Worm (Caenorhabditis elegans) whole organism, L2 larva: ENCODE data around the gene K04C2.7.

ENCODE experiments used
- C34F6.9 ChIP-seq: fragments of 150-350 bp; optimal IDR thresholded peaks from 2 replicates; lab custom pipeline; 2014; ENCODE audit warnings: missing biosample characterization, missing genetic modification characterization
- F13H6.1 ChIP-seq: sonication (generic microtip); optimal IDR thresholded peaks from 2 replicates; lab custom pipeline; 2016; ENCODE audit warnings: missing genetic modification characterization, missing compliant biosample characterization
- R02D3.7 ChIP-seq: fragments of 150-350 bp; optimal IDR thresholded peaks from 2 replicates; lab custom pipeline; 2014; ENCODE audit warnings: missing biosample characterization, missing genetic modification characterization
- Y55F3AM.14 ChIP-seq: fragments of 200-800 bp; sonication (Bioruptor generic); optimal IDR thresholded peaks from 2 replicates; lab custom pipeline; 2018; ENCODE audit warnings: mild to moderate bottlenecking, missing genetic modification characterization, missing compliant biosample characterization
- ZK546.5 ChIP-seq: sonication (generic microtip); optimal IDR thresholded peaks from 2 replicates; lab custom pipeline; 2017; ENCODE audit warnings: missing biosample characterization, missing genetic modification characterization
- alr-1 ChIP-seq: fragments of 150-350 bp; optimal IDR thresholded peaks from 2 replicates; lab custom pipeline; 2014; ENCODE audit warnings: missing biosample characterization, missing genetic modification characterization
- aly-2 ChIP-seq: fragments of 150-350 bp; optimal IDR thresholded peaks from 2 replicates; lab custom pipeline; 2014; ENCODE audit warnings: missing biosample characterization, missing genetic modification characterization
- ama-1 ChIP-seq: fragments of 150-350 bp; optimal IDR thresholded peaks from 2 replicates; lab custom pipeline; 2018; ENCODE audit warnings: inconsistent platforms
- blmp-1 ChIP-seq: sonication (generic microtip); optimal IDR thresholded peaks from 2 replicates; lab custom pipeline; 2017; ENCODE audit warnings: missing genetic modification characterization, mild to moderate bottlenecking, missing compliant biosample characterization, antibody characterized with exemption, moderate library complexity; ENCODE audit not compliant: insufficient read depth
- ceh-16 ChIP-seq: fragments of 150-350 bp; optimal IDR thresholded peaks from 2 replicates; lab custom pipeline; 2014; ENCODE audit warnings: missing biosample characterization, missing genetic modification characterization
- ceh-82 ChIP-seq: fragments of 150-350 bp; optimal IDR thresholded peaks from 2 replicates; lab custom pipeline; 2014; ENCODE audit warnings: missing biosample characterization, missing genetic modification characterization
- crh-2 ChIP-seq: sonication (generic microtip); optimal IDR thresholded peaks from 2 replicates; lab custom pipeline; 2017; ENCODE audit warnings: missing biosample characterization, missing genetic modification characterization
- dmd-4 ChIP-seq: sonication (generic microtip); optimal IDR thresholded peaks from 2 replicates; lab custom pipeline; 2017; ENCODE audit warnings: missing biosample characterization, missing genetic modification characterization
- egl-27 ChIP-seq: sonication (generic microtip); optimal IDR thresholded peaks from 3 replicates; lab custom pipeline; 2017; ENCODE audit warnings: missing biosample characterization, missing genetic modification reagents, missing genetic modification characterization
- elt-1 ChIP-seq: fragments of 150-350 bp; optimal IDR thresholded peaks from 2 replicates; lab custom pipeline; 2014; ENCODE audit warnings: missing biosample characterization, missing genetic modification characterization
- elt-3 ChIP-seq: sonication (generic microtip); optimal IDR thresholded peaks from 2 replicates; lab custom pipeline; 2017; ENCODE audit warnings: missing biosample characterization, missing genetic modification characterization
- fos-1 ChIP-seq: fragments of 150-350 bp; optimal IDR thresholded peaks from 2 replicates; lab custom pipeline; 2014; ENCODE audit warnings: missing biosample characterization, missing genetic modification characterization
- gmeb-1 ChIP-seq: fragments of 150-350 bp; optimal IDR thresholded peaks from 2 replicates; lab custom pipeline; 2014; ENCODE audit warnings: missing biosample characterization, missing genetic modification characterization
- lin-39 ChIP-seq: fragments of 150-350 bp; optimal IDR thresholded peaks from 2 replicates; lab custom pipeline; 2014; ENCODE audit warnings: missing biosample characterization, missing genetic modification reagents, missing genetic modification characterization
- lsy-2 ChIP-seq, 2 experiments: fragments of 150-350 bp in 1 of 2; sonication (generic microtip) in 1 of 2; optimal IDR thresholded peaks; 2 replicates each; lab custom pipeline; 2014 to 2017; ENCODE audit warnings: missing biosample characterization in 2 of 2, missing genetic modification characterization in 2 of 2
- mbf-1 ChIP-seq: sonication (generic microtip); optimal IDR thresholded peaks from 2 replicates; lab custom pipeline; 2017; ENCODE audit warnings: missing biosample characterization, missing genetic modification characterization
- mdl-1 ChIP-seq, 2 experiments: fragments of 150-350 bp in 1 of 2; sonication (generic microtip) in 1 of 2; optimal IDR thresholded peaks; 2 replicates each; lab custom pipeline; 2017; ENCODE audit warnings: missing biosample characterization in 2 of 2, missing genetic modification characterization in 2 of 2
- nhr-11 ChIP-seq: fragments of 150-350 bp; optimal IDR thresholded peaks from 2 replicates; lab custom pipeline; 2014; ENCODE audit warnings: missing biosample characterization, missing genetic modification characterization
- nhr-12 ChIP-seq: fragments of 150-350 bp; optimal IDR thresholded peaks from 2 replicates; lab custom pipeline; 2014; ENCODE audit warnings: missing biosample characterization, missing genetic modification characterization
- nhr-129 ChIP-seq: fragments of 150-350 bp; optimal IDR thresholded peaks from 2 replicates; lab custom pipeline; 2014; ENCODE audit warnings: missing biosample characterization, missing genetic modification characterization
- nhr-21 ChIP-seq: fragments of 150-350 bp; optimal IDR thresholded peaks from 2 replicates; lab custom pipeline; 2014; ENCODE audit warnings: missing biosample characterization, missing genetic modification characterization
- nhr-23 ChIP-seq: fragments of 150-350 bp; optimal IDR thresholded peaks from 2 replicates; lab custom pipeline; 2014; ENCODE audit warnings: missing biosample characterization, missing genetic modification reagents, missing genetic modification characterization
- nhr-25 ChIP-seq: fragments of 150-350 bp; sonication (generic microtip); optimal IDR thresholded peaks from 3 replicates; lab custom pipeline; 2014; ENCODE audit warnings: missing biosample characterization, missing genetic modification characterization
- nhr-6 ChIP-seq: fragments of 150-350 bp; optimal IDR thresholded peaks from 2 replicates; lab custom pipeline; 2014; ENCODE audit warnings: missing biosample characterization, missing genetic modification characterization
- nhr-77 ChIP-seq: fragments of 150-350 bp; optimal IDR thresholded peaks from 2 replicates; lab custom pipeline; 2014; ENCODE audit warnings: missing biosample characterization, missing genetic modification characterization
- peb-1 ChIP-seq: fragments of 150-350 bp; optimal IDR thresholded peaks from 2 replicates; lab custom pipeline; 2014; ENCODE audit warnings: missing biosample characterization, missing genetic modification characterization
- sem-4 ChIP-seq: fragments of 150-350 bp; optimal IDR thresholded peaks from 2 replicates; lab custom pipeline; 2014; ENCODE audit warnings: missing biosample characterization, missing genetic modification reagents, missing genetic modification characterization
- skn-1 ChIP-seq: sonication (generic microtip); optimal IDR thresholded peaks from 2 replicates; lab custom pipeline; 2017; ENCODE audit warnings: missing biosample characterization, missing genetic modification characterization
- sma-3 ChIP-seq: sonication (generic microtip); optimal IDR thresholded peaks from 2 replicates; lab custom pipeline; 2016; ENCODE audit warnings: missing genetic modification reagents, missing genetic modification characterization, missing compliant biosample characterization
- sma-9 ChIP-seq, 2 experiments: fragments of 150-350 bp in 1 of 2; sonication (generic microtip) in 1 of 2; optimal IDR thresholded peaks; 2 replicates each; lab custom pipeline; 2014 to 2016; ENCODE audit warnings: missing genetic modification characterization in 2 of 2, mild to moderate bottlenecking in 1 of 2, missing biosample characterization in 1 of 2, missing compliant biosample characterization in 1 of 2, missing genetic modification reagents in 1 of 2, moderate library complexity in 1 of 2
- snpc-4 ChIP-seq: fragments of 150-350 bp; optimal IDR thresholded peaks from 2 replicates; lab custom pipeline; 2014; ENCODE audit warnings: missing biosample characterization, missing genetic modification characterization
- unc-39 ChIP-seq: fragments of 150-350 bp; optimal IDR thresholded peaks from 2 replicates; lab custom pipeline; 2014; ENCODE audit warnings: missing biosample characterization, missing genetic modification characterization
- unc-55 ChIP-seq: fragments of 150-350 bp; sonication (generic microtip); optimal IDR thresholded peaks from 3 replicates; lab custom pipeline; 2014; ENCODE audit warnings: missing biosample characterization, missing genetic modification reagents, missing genetic modification characterization
- unc-62 ChIP-seq: fragments of 150-350 bp; optimal IDR thresholded peaks from 2 replicates; lab custom pipeline; 2014; ENCODE audit warnings: missing biosample characterization, missing genetic modification reagents, missing genetic modification characterization
- zag-1 ChIP-seq: fragments of 150-350 bp; optimal IDR thresholded peaks from 2 replicates; lab custom pipeline; 2014; ENCODE audit warnings: missing biosample characterization, missing genetic modification characterization
- ztf-11 ChIP-seq: sonication (generic microtip); optimal IDR thresholded peaks from 2 replicates; lab custom pipeline; 2017; ENCODE audit warnings: missing biosample characterization, missing genetic modification characterization
- ztf-4 ChIP-seq: fragments of 150-350 bp; optimal IDR thresholded peaks from 2 replicates; lab custom pipeline; 2014; ENCODE audit warnings: missing biosample characterization, missing genetic modification characterization

The K04C2.7 gene

ce11 chrIII:6898518-6898917 lies 17.6 kb downstream of the K04C2.7 start:
- no peak for TF ChIP-seq unc-62 (GFP tag; lab: Kevin White, UChicago)
- TF ChIP-seq lin-39 (tag; lab: Kevin White, UChicago) = no peak
- TF ChIP-seq sma-3 (GFP tag; lab: Kevin White, UChicago) = peak; percentile 76
- TF ChIP-seq dmd-4 = no peak
- TF ChIP-seq mdl-1 (tag; optimal IDR thresholded peaks at IDR 0.05; lab: Kevin White, UChicago) = no peak
- TF ChIP-seq nhr-129 (tag; lab: Kevin White, UChicago) = peak; percentile 67
- peak; percentile 79 for TF ChIP-seq nhr-21 (tag; lab: Kevin White, UChicago)
- no peak for TF ChIP-seq blmp-1 (tag; lab: Kevin White, UChicago)
- peak in 1 of 2 experiments; percentile 68 for TF ChIP-seq lsy-2 (tag; optimal IDR thresholded peaks at IDR 0.05; lab: Kevin White, UChicago)
- TF ChIP-seq alr-1 (tag; lab: Kevin White, UChicago) = no peak
- no peak for TF ChIP-seq nhr-6 (tag; lab: Kevin White, UChicago)
- TF ChIP-seq unc-55 = no peak
- TF ChIP-seq nhr-11 (tag; lab: Kevin White, UChicago) = no peak
- TF ChIP-seq gmeb-1 (tag; lab: Kevin White, UChicago) = peak; percentile 57
- TF ChIP-seq nhr-23 (tag; lab: Kevin White, UChicago) = no peak
- no peak for TF ChIP-seq mbf-1 (tag; lab: Kevin White, UChicago)
- no peak for TF ChIP-seq elt-1
- TF ChIP-seq egl-27 (tag; lab: Kevin White, UChicago) = no peak
- peak; percentile 41 for TF ChIP-seq C34F6.9
- TF ChIP-seq F13H6.1 = peak; percentile 47
- TF ChIP-seq crh-2 = peak; percentile 67
- no peak for TF ChIP-seq Y55F3AM.14 (GFP tag; lab: Kevin White, UChicago)
- peak; percentile 20 for TF ChIP-seq ama-1 (lab: Kevin White, UChicago)
- TF ChIP-seq skn-1 (tag; lab: Kevin White, UChicago) = no peak
- TF ChIP-seq nhr-12 (tag; lab: Kevin White, UChicago) = no peak
- no peak for TF ChIP-seq R02D3.7 (tag; lab: Kevin White, UChicago)
- TF ChIP-seq ceh-82 (tag; lab: Kevin White, UChicago) = no peak
- TF ChIP-seq peb-1 (tag; lab: Kevin White, UChicago) = no peak
- no peak for TF ChIP-seq elt-3 (tag; lab: Kevin White, UChicago)
- TF ChIP-seq zag-1 = no peak
- TF ChIP-seq sem-4 = no peak
- TF ChIP-seq nhr-25 (tag; lab: Kevin White, UChicago) = peak; percentile 38
- TF ChIP-seq ceh-16 (tag; lab: Kevin White, UChicago) = no peak
- peak; percentile 91 for TF ChIP-seq sma-9 (GFP tag; optimal IDR thresholded peaks at IDR 0.05; lab: Kevin White, UChicago)
- TF ChIP-seq sma-9 (tag; optimal IDR thresholded peaks at IDR 0.05; lab: Kevin White, UChicago) = no peak

DNA sequence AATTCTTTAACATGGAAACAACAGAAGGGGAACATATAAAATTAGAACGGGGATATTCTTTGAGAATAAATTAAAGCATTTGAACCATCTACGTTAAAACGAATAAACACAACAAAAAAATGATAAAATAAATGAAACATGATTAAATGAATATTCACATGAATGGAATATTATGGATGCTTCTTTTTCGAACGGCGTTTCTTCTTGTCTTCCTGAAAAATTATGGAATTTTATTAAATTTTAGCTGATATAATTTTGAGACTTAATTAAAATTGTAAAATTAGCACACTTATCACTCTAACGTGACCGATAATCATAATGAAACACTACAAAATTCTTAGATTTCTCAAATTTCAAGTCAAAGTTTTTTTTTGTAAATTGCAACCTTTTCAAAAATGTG lies 19.7 kb downstream of the K04C2.7 start:
- no peak for TF ChIP-seq egl-27 (tag; lab: Kevin White, UChicago)

DNA sequence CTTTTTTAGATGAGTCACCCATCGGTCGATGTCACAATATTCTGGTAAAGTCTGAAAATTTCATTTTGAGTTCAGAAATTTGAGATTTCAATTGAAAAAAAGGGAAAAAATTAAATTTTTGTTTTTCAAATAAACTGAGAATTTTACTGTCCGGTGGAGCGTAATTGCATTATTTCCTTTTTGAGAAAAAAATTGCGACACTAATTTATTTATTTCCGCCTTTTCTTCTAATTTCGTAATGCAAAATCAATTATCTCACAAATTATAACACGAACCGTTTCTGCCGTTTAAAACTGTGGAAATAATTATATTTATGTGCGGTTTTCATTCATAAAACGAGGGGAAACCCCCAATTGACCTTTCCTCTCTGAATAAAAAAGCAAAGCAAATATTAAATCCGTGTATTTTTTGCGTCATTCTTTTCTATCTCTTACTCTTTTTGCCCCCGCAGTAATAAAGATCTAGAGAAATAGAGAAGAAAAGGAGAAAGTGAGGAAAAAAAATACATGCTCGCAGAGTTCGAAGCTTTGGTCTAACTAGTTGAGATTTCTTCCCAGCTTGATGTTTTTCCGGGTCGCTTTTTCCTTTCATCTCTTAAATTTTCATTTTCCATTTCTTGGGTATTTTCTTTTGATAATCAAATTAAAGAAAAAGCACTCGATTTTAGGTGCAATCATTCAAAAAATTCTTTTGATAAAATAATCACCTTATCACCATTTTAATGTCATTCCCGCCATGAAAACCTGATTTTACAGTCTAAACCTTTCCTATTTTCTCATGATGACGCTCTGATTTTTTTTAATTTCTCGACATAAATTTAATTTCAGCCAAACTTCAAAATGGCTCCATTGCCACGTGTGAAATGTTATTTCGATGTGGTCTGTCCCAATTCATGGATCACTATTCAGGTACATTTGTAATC lies 22.4 kb downstream of the K04C2.7 start, which contains the start of the genes brc-2 and T07E3.3:
Gene brc-2 (minus strand): TSS at position 51 of the 922 bp plus-strand sequence.
Gene T07E3.3 (plus strand): TSS at position 822 of the 922 bp plus-strand sequence.
- TF ChIP-seq unc-55 (peak; percentile 13), ceh-82 (tag; lab: Kevin White, UChicago) (no peak), nhr-6 (tag; lab: Kevin White, UChicago) (no peak), dmd-4 (no peak), blmp-1 (tag; lab: Kevin White, UChicago) (no peak), sem-4 (no peak), unc-39 (tag; lab: Kevin White, UChicago) (no peak), egl-27 (tag; lab: Kevin White, UChicago) (no peak), skn-1 (tag; lab: Kevin White, UChicago) (no peak), nhr-25 (tag; lab: Kevin White, UChicago) (no peak), ceh-16 (tag; lab: Kevin White, UChicago) (no peak), fos-1 (tag; lab: Kevin White, UChicago) (peak; percentile 65), nhr-129 (tag; lab: Kevin White, UChicago) (peak; percentile 2), zag-1 (no peak), nhr-77 (tag; lab: Kevin White, UChicago) (no peak), nhr-23 (tag; lab: Kevin White, UChicago) (no peak), elt-3 (tag; lab: Kevin White, UChicago) (no peak), sma-9 (GFP tag; optimal IDR thresholded peaks at IDR 0.05; lab: Kevin White, UChicago) (peak; percentile 2), sma-9 (tag; optimal IDR thresholded peaks at IDR 0.05; lab: Kevin White, UChicago) (no peak), snpc-4 (tag; lab: Kevin White, UChicago) (no peak), ZK546.5 (tag; lab: Kevin White, UChicago) (no peak), F13H6.1 (no peak), elt-1 (no peak), ztf-11 (tag; lab: Kevin White, UChicago) (no peak), C34F6.9 (peak; percentile 52), ztf-4 (tag; lab: Kevin White, UChicago) (no peak), mbf-1 (tag; lab: Kevin White, UChicago) (no peak), Y55F3AM.14 (GFP tag; lab: Kevin White, UChicago) (no peak), lsy-2 (tag; optimal IDR thresholded peaks at IDR 0.05; lab: Kevin White, UChicago) (peak in 1 of 2 experiments; percentile 11), nhr-11 (tag; lab: Kevin White, UChicago) (no peak), alr-1 (tag; lab: Kevin White, UChicago) (no peak), sma-3 (GFP tag; lab: Kevin White, UChicago) (no peak), aly-2 (tag; lab: Kevin White, UChicago) (no peak), peb-1 (tag; lab: Kevin White, UChicago) (no peak), crh-2 (no peak), nhr-21 (tag; lab: Kevin White, UChicago) (no peak)
